Worm (Caenorhabditis elegans) whole organism, late embryonic: ENCODE results near the gene F33C8.4.

Source experiments
- F13H6.1 ChIP-seq: sonication (generic microtip); optimal IDR thresholded peaks from 2 replicates; lab custom pipeline; 2016; ENCODE audit warnings: missing genetic modification characterization, missing compliant biosample characterization
- ahr-1 ChIP-seq: sonication (generic microtip); optimal IDR thresholded peaks from 2 replicates; lab custom pipeline; 2016; ENCODE audit warnings: missing genetic modification characterization, missing compliant biosample characterization
- ama-1 ChIP-seq: fragments of 150-350 bp; optimal IDR thresholded peaks from 2 replicates; lab custom pipeline; 2014
- ceh-9 ChIP-seq: sonication (generic microtip); optimal IDR thresholded peaks from 2 replicates; lab custom pipeline; 2016; ENCODE audit warnings: mild to moderate bottlenecking, missing genetic modification characterization, inconsistent platforms, missing compliant biosample characterization
- dve-1 ChIP-seq: sonication (generic microtip); optimal IDR thresholded peaks from 2 replicates; lab custom pipeline; 2017; ENCODE audit warnings: antibody characterized with exemption, mild to moderate bottlenecking, missing genetic modification characterization, missing compliant biosample characterization
- elt-2 ChIP-seq: sonication (generic microtip); optimal IDR thresholded peaks from 2 replicates; lab custom pipeline; 2016; ENCODE audit warnings: missing genetic modification reagents, missing genetic modification characterization, missing compliant biosample characterization
- lin-11 ChIP-seq: fragments of 200-800 bp; sonication (Bioruptor generic); optimal IDR thresholded peaks from 2 replicates; lab custom pipeline; 2018; ENCODE audit warnings: mild to moderate bottlenecking, missing genetic modification characterization, missing compliant biosample characterization
- nhr-232 ChIP-seq: sonication (generic microtip); optimal IDR thresholded peaks from 2 replicates; lab custom pipeline; 2016; ENCODE audit warnings: missing genetic modification characterization, missing compliant biosample characterization
- pqm-1 ChIP-seq: sonication (generic microtip); optimal IDR thresholded peaks from 2 replicates; lab custom pipeline; 2016; ENCODE audit warnings: missing genetic modification characterization, missing compliant biosample characterization
- rnt-1 ChIP-seq: sonication (generic microtip); optimal IDR thresholded peaks from 2 replicates; lab custom pipeline; 2016; ENCODE audit warnings: missing genetic modification characterization, missing compliant biosample characterization
- sox-4 ChIP-seq: sonication (generic microtip); optimal IDR thresholded peaks from 2 replicates; lab custom pipeline; 2017; ENCODE audit warnings: mild to moderate bottlenecking, missing genetic modification characterization, inconsistent platforms, missing compliant biosample characterization
- tbx-2 ChIP-seq: sonication (generic microtip); optimal IDR thresholded peaks from 2 replicates; lab custom pipeline; 2016; ENCODE audit warnings: missing genetic modification characterization, missing compliant biosample characterization

DNA sequence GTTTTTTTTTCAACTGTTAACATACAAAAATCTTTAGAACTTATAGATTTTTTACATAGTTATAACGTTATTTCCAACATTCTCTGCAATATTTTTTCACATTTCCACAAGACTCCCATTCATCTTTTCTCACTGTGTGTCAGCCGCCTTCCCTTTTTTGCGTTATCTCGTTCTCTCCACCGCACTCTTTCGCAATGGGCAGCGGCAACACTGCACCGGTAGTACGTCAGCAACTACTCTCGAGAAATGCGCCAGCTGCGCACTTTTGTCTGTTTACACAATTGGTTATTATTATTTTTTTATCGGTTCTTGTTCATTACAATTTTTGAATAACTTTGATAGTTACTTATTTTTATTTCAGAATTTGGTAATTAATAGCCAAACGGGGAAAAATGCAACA is 14.9 kb downstream of the F33C8.4 start, which contains the start of gene C05G5.2:
- TF ChIP-seq ama-1 (lab: Kevin White, UChicago) = no peak
- no peak for TF ChIP-seq sox-4
- TF ChIP-seq elt-2 (tag; lab: Kevin White, UChicago) = peak; percentile 89
- TF ChIP-seq lin-11 = peak; percentile 3
- TF ChIP-seq tbx-2 (tag; lab: Kevin White, UChicago) = peak; percentile 77
- TF ChIP-seq dve-1 (tag; lab: Kevin White, UChicago) = peak; percentile 46
- TF ChIP-seq ahr-1 (tag; lab: Kevin White, UChicago) = no peak
- no peak for TF ChIP-seq F13H6.1 (tag; lab: Kevin White, UChicago)
- no peak for TF ChIP-seq ceh-9 (tag; lab: Kevin White, UChicago)
- TF ChIP-seq pqm-1 (tag; lab: Kevin White, UChicago) = peak; percentile 13
- no peak for TF ChIP-seq nhr-232 (tag; lab: Kevin White, UChicago)
- TF ChIP-seq rnt-1 = peak; percentile 30
